Fruit fly (Drosophila melanogaster) whole organism, adult: Measurements from ENCODE around the gene Mst57Dc.
A peak's percentile ranks its signal among the peaks of the same experiment; 100 is the strongest.

Source experiments
- CG11617 ChIP-seq: fragments of 200-800 bp; sonication (Bioruptor generic); optimal IDR thresholded peaks from 2 replicates; lab custom pipeline; 2017; ENCODE audit warnings: mild to moderate bottlenecking, missing biosample characterization, missing genetic modification reagents, missing genetic modification characterization
- CG5204 ChIP-seq: fragments of 200-800 bp; sonication (Bioruptor generic); optimal IDR thresholded peaks from 2 replicates; lab custom pipeline; 2016; ENCODE audit warnings: missing biosample characterization, missing genetic modification characterization
- Hr96 ChIP-seq: fragments of 200-800 bp; sonication (Bioruptor generic); optimal IDR thresholded peaks from 2 replicates; lab custom pipeline; 2016; ENCODE audit warnings: missing biosample characterization, missing genetic modification characterization
- cic ChIP-seq: fragments of 200-800 bp; sonication (Bioruptor generic); optimal IDR thresholded peaks from 2 replicates; lab custom pipeline; 2017; ENCODE audit warnings: missing biosample characterization, mild to moderate bottlenecking, missing genetic modification characterization, moderate library complexity
- kay ChIP-seq: fragments of 200-800 bp; sonication (Bioruptor generic); peaks from one replicate; lab custom pipeline; 2016; ENCODE audit warnings: missing biosample characterization, missing genetic modification characterization, borderline replicate concordance
- ovo ChIP-seq: fragments of 200-800 bp; sonication (Bioruptor generic); optimal IDR thresholded peaks from 2 replicates; lab custom pipeline; 2016; ENCODE audit warnings: missing biosample characterization, missing genetic modification characterization
- tj ChIP-seq: fragments of 200-800 bp; sonication (Bioruptor generic); optimal IDR thresholded peaks from 3 replicates; lab custom pipeline; 2017; ENCODE audit warnings: missing biosample characterization, mild to moderate bottlenecking, missing genetic modification characterization, moderate library complexity

DNA sequence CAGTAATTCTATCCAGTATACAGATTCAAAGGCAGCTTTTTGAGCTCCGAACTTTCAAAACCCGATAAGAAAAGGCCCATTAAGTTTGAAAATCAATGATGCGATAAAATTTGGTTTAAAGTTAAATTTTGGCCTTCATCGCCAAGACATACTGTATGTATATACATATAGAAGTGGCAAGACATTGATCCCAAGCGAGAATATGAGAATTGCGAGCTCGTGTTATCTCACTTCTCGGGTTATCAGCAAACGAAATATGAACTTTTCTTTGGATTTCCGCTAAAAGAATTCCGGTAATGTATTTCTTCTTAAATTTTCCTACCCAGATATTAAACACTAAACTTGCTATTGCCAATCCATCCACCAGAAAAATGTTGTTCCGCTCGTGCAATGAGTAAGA lies 47.6 kb upstream of the Mst57Dc start:
- TF ChIP-seq ovo: no peak
- no peak for TF ChIP-seq CG5204 (GFP tag; lab: Kevin White, UChicago)
- no peak for TF ChIP-seq cic
- no peak for TF ChIP-seq tj
- TF ChIP-seq kay (GFP tag; lab: Kevin White, UChicago): peak; percentile 39
- TF ChIP-seq CG11617 (GFP tag; lab: Kevin White, UChicago): no peak
- no peak for TF ChIP-seq Hr96 (GFP tag; lab: Kevin White, UChicago)
